Fruit fly (Drosophila melanogaster) whole organism, pupa: ENCODE measurements around the gene Jon99Fii.
A peak's percentile ranks its signal among the peaks of the same experiment; 100 is the strongest.

ENCODE experiments used
- CG10348 ChIP-seq: fragments of 200-800 bp; sonication (Bioruptor generic); IDR thresholded peaks from 2 replicates; pipeline ENCODE4 v1.3.6; 2022; ENCODE audit warnings: missing biosample characterization, missing genetic modification characterization
- CG12605 ChIP-seq: fragments of 200-800 bp; sonication (Bioruptor generic); IDR thresholded peaks from 2 replicates; pipeline ENCODE4 v1.3.6; 2022; ENCODE audit warnings: missing biosample characterization, missing genetic modification characterization
- CG13204 ChIP-seq: fragments of 200-800 bp; sonication (Bioruptor generic); optimal IDR thresholded peaks from 2 replicates; lab custom pipeline; 2018; ENCODE audit warnings: missing biosample characterization, mild to moderate bottlenecking, missing genetic modification characterization, moderate library complexity
- CG14655 ChIP-seq: fragments of 200-800 bp; sonication (Bioruptor generic); optimal IDR thresholded peaks from 3 replicates; lab custom pipeline; 2017; ENCODE audit warnings: mild to moderate bottlenecking, missing biosample characterization, missing genetic modification reagents, missing genetic modification characterization
- CG15710 ChIP-seq: fragments of 200-800 bp; sonication (Bioruptor generic); optimal IDR thresholded peaks from 2 replicates; lab custom pipeline; 2018; ENCODE audit warnings: missing biosample characterization, mild to moderate bottlenecking, missing genetic modification characterization, moderate library complexity
- CG17806 ChIP-seq: fragments of 200-800 bp; sonication (Bioruptor generic); optimal IDR thresholded peaks from 2 replicates; lab custom pipeline; 2018; ENCODE audit warnings: missing biosample characterization, mild to moderate bottlenecking, missing genetic modification characterization, moderate library complexity
- CG32121 ChIP-seq: fragments of 200-800 bp; sonication (Bioruptor generic); IDR thresholded peaks from 2 replicates; pipeline ENCODE4 v1.3.6; 2022; ENCODE audit warnings: missing biosample characterization, missing genetic modification characterization
- CG34367 ChIP-seq: fragments of 200-800 bp; sonication (Bioruptor generic); optimal IDR thresholded peaks from 2 replicates; lab custom pipeline; 2018; ENCODE audit warnings: missing biosample characterization, mild to moderate bottlenecking, missing genetic modification characterization
- CG4496 ChIP-seq: fragments of 200-800 bp; sonication (Bioruptor generic); IDR thresholded peaks from 3 replicates; pipeline ENCODE4 v1.3.6; 2022; ENCODE audit warnings: missing biosample characterization, missing genetic modification characterization
- CG8159 ChIP-seq: fragments of 200-800 bp; sonication (Bioruptor generic); optimal IDR thresholded peaks from 3 replicates; lab custom pipeline; 2018; ENCODE audit warnings: missing biosample characterization, mild to moderate bottlenecking, missing genetic modification characterization, moderate library complexity
- CG8301 ChIP-seq: fragments of 200-800 bp; sonication (Bioruptor generic); optimal IDR thresholded peaks from 2 replicates; lab custom pipeline; 2018; ENCODE audit warnings: missing biosample characterization, mild to moderate bottlenecking, missing genetic modification characterization
- CG9948 ChIP-seq: fragments of 200-800 bp; sonication (Bioruptor generic); optimal IDR thresholded peaks from 2 replicates; lab custom pipeline; 2018; ENCODE audit warnings: missing biosample characterization, mild to moderate bottlenecking, missing genetic modification characterization, moderate library complexity
- D1 ChIP-seq: fragments of 200-800 bp; sonication (Bioruptor generic); optimal IDR thresholded peaks from 2 replicates; lab custom pipeline; 2018; ENCODE audit warnings: missing biosample characterization, mild to moderate bottlenecking, missing genetic modification characterization, moderate library complexity
- EcR ChIP-seq: fragments of 200-800 bp; sonication (Bioruptor generic); optimal IDR thresholded peaks from 3 replicates; lab custom pipeline; 2019; ENCODE audit warnings: missing biosample characterization, missing genetic modification characterization, mild to moderate bottlenecking, moderate library complexity, missing genetic modification reagents
- Ets98B ChIP-seq: fragments of 200-800 bp; sonication (Bioruptor generic); IDR thresholded peaks from 2 replicates; pipeline ENCODE4 v1.3.6; 2022; ENCODE audit warnings: missing biosample characterization, missing genetic modification characterization
- Pif1A ChIP-seq: fragments of 200-800 bp; sonication (Bioruptor generic); optimal IDR thresholded peaks from 3 replicates; lab custom pipeline; 2016; ENCODE audit warnings: missing biosample characterization, missing genetic modification characterization
- Pif1B ChIP-seq: fragments of 200-800 bp; sonication (Bioruptor generic); optimal IDR thresholded peaks from 3 replicates; lab custom pipeline; 2016; ENCODE audit warnings: missing biosample characterization, missing genetic modification characterization
- Snoo ChIP-seq: fragments of 200-800 bp; sonication (Bioruptor generic); optimal IDR thresholded peaks from 3 replicates; lab custom pipeline; 2017; ENCODE audit warnings: missing biosample characterization, mild to moderate bottlenecking, missing genetic modification characterization, inconsistent platforms
- fd96Ca ChIP-seq: fragments of 200-800 bp; sonication (Bioruptor generic); IDR thresholded peaks from 3 replicates; pipeline ENCODE4 v1.3.6; 2022; ENCODE audit warnings: missing biosample characterization, missing genetic modification characterization
- gl ChIP-seq: fragments of 200-800 bp; sonication (Bioruptor generic); optimal IDR thresholded peaks from 2 replicates; lab custom pipeline; 2018; ENCODE audit warnings: missing biosample characterization, mild to moderate bottlenecking, missing genetic modification characterization
- rn ChIP-seq: fragments of 200-800 bp; sonication (Bioruptor generic); IDR thresholded peaks from 2 replicates; pipeline ENCODE4 v1.3.6; 2022; ENCODE audit warnings: missing biosample characterization, missing genetic modification characterization

The Jon99Fii gene

dm6 chr3R:30503406-30503805 is 15.7 kb upstream of the Jon99Fii start, which contains the start of gene CG31371:
TSS of gene CG31371 (minus strand) at chr3R:30503506.
- TF ChIP-seq rn (GFP tag; lab: Robert Waterston, UW) (no peak), CG14655 (no peak), CG9948 (no peak), CG32121 (no peak), D1 (tag; lab: Kevin White, UChicago) (no peak), gl (tag; lab: Kevin White, UChicago) (no peak), CG8159 (no peak), Pif1B (GFP tag; lab: Kevin White, UChicago) (no peak), CG13204 (GFP tag; lab: Kevin White, UChicago) (no peak), CG8301 (tag; lab: Kevin White, UChicago) (no peak), fd96Ca (no peak), Pif1A (GFP tag; lab: Kevin White, UChicago) (no peak), CG10348 (GFP tag; lab: Robert Waterston, UW) (no peak), CG15710 (tag; lab: Kevin White, UChicago) (no peak), CG12605 (GFP tag; lab: Robert Waterston, UW) (no peak), CG34367 (tag; lab: Kevin White, UChicago) (no peak), EcR (no peak)
- TF ChIP-seq, all 21 proteins: peak for 0

- TF ChIP-seq CG8159 = peak; percentile 67
- TF ChIP-seq CG4496 (GFP tag; lab: Robert Waterston, UW) = peak; percentile 76; the same call in 2 of the 3 replicates
- no peak for TF ChIP-seq Snoo (tag; lab: Kevin White, UChicago)
- no peak for TF ChIP-seq CG13204 (GFP tag; lab: Kevin White, UChicago)
- TF ChIP-seq CG14655 = peak; percentile 67
- TF ChIP-seq gl (tag; lab: Kevin White, UChicago) = no peak
- no peak for TF ChIP-seq EcR
- peak; percentile 31 for TF ChIP-seq Pif1B (GFP tag; lab: Kevin White, UChicago)
- peak; percentile 3 for TF ChIP-seq CG34367 (tag; lab: Kevin White, UChicago)
- no peak for TF ChIP-seq CG32121
- TF ChIP-seq Pif1A (GFP tag; lab: Kevin White, UChicago) = peak; percentile 60
- peak; percentile 66; the same call in 2 of the 3 replicates for TF ChIP-seq fd96Ca
- TF ChIP-seq CG12605 (GFP tag; lab: Robert Waterston, UW) = no peak
Measured at dm6 chr3R:30501174-30501573, 13.4 kb upstream of the Jon99Fii start.

dm6 chr3R:30500226-30500625 is 12.5 kb upstream of the Jon99Fii start, which contains the start of gene PH4alphaNE1:
TSS of gene PH4alphaNE1 (minus strand) at chr3R:30500326.
- TF ChIP-seq CG9948 (no peak), CG14655 (no peak), CG12605 (GFP tag; lab: Robert Waterston, UW) (no peak), Ets98B (GFP tag; lab: Robert Waterston, UW) (no peak), CG13204 (GFP tag; lab: Kevin White, UChicago) (no peak), gl (tag; lab: Kevin White, UChicago) (no peak), EcR (no peak), CG32121 (no peak), rn (GFP tag; lab: Robert Waterston, UW) (no peak), CG10348 (GFP tag; lab: Robert Waterston, UW) (no peak), CG15710 (tag; lab: Kevin White, UChicago) (no peak), CG17806 (tag; lab: Kevin White, UChicago) (no peak), CG8159 (no peak), Pif1A (GFP tag; lab: Kevin White, UChicago) (no peak), CG8301 (tag; lab: Kevin White, UChicago) (no peak)

dm6 chr3R:30496103-30496858 is 8.6 kb upstream of the Jon99Fii start, which contains the start of gene PH4alphaMP:
TSS of gene PH4alphaMP (minus strand) at chr3R:30496153.
- TF ChIP-seq Snoo (tag; lab: Kevin White, UChicago) = no peak
- no peak for TF ChIP-seq D1 (tag; lab: Kevin White, UChicago)
- no peak for TF ChIP-seq Ets98B (GFP tag; lab: Robert Waterston, UW)
- TF ChIP-seq Pif1B (GFP tag; lab: Kevin White, UChicago) = no peak
- TF ChIP-seq Pif1A (GFP tag; lab: Kevin White, UChicago) = no peak
- no peak for TF ChIP-seq gl (tag; lab: Kevin White, UChicago)
- no peak for TF ChIP-seq CG4496 (GFP tag; lab: Robert Waterston, UW)
- no peak for TF ChIP-seq CG32121
- TF ChIP-seq CG14655 = no peak
- TF ChIP-seq CG17806 (tag; lab: Kevin White, UChicago) = no peak
- no peak for TF ChIP-seq CG13204 (GFP tag; lab: Kevin White, UChicago)
- TF ChIP-seq CG8159 = no peak
- TF ChIP-seq CG12605 (GFP tag; lab: Robert Waterston, UW) = no peak
- TF ChIP-seq CG10348 (GFP tag; lab: Robert Waterston, UW) = no peak
- no peak for TF ChIP-seq CG15710 (tag; lab: Kevin White, UChicago)

dm6 chr3R:30489797-30490196 is 2.1 kb upstream of the Jon99Fii start, which contains the start of gene PH4alphaSG2:
TSS of gene PH4alphaSG2 (plus strand) at chr3R:30490074.
- TF ChIP-seq CG8159 (no peak), CG10348 (GFP tag; lab: Robert Waterston, UW) (no peak), fd96Ca (no peak), gl (tag; lab: Kevin White, UChicago) (no peak), CG32121 (no peak), CG34367 (tag; lab: Kevin White, UChicago) (no peak), Pif1B (GFP tag; lab: Kevin White, UChicago) (no peak), CG12605 (GFP tag; lab: Robert Waterston, UW) (no peak), EcR (no peak), Ets98B (GFP tag; lab: Robert Waterston, UW) (no peak), CG8301 (tag; lab: Kevin White, UChicago) (no peak), D1 (tag; lab: Kevin White, UChicago) (no peak), CG13204 (GFP tag; lab: Kevin White, UChicago) (no peak), CG4496 (GFP tag; lab: Robert Waterston, UW) (no peak), rn (GFP tag; lab: Robert Waterston, UW) (no peak), CG14655 (no peak), CG15710 (tag; lab: Kevin White, UChicago) (no peak)
